Worm (Caenorhabditis elegans): ENCODE measurements around the gene F15H10.5.

The F15H10.5 gene

DNA sequence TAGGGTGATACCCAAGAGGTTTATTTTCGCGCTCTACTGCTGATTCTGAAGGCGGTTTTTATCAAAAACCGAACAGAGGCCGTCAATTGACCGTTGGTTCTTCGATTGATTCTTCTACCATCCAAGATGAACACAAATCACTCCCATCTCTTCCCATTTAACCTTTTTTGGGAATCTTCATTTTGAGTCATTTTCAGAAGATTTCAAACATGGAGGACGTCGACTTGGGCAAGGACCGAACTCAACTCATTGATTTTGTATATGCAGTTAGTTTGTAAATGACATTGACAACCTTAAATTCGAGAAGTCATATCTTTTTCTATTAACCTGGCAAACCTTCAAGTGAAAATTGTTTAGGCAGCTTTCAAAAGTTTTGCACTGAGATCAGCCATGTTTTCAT, 30.5 kb downstream of the F15H10.5 start, which contains the start of gene AC3.5:
Gene AC3.5, plus strand, starts transcription at position 210 of the 400 bp plus-strand sequence.
- TF ChIP-seq zag-1 (tag; optimal IDR thresholded peaks at IDR 0.05) (no peak), nhr-77 (tag; optimal IDR thresholded peaks at IDR 0.05) (no peak), nhr-67 (tag; optimal IDR thresholded peaks at IDR 0.05) (no peak), lin-39 (tag; optimal IDR thresholded peaks at IDR 0.05) (no peak), snpc-4 (tag; optimal IDR thresholded peaks at IDR 0.05) (no peak), unc-62 (GFP tag; optimal IDR thresholded peaks at IDR 0.05) (no peak), nhr-43 (tag; optimal IDR thresholded peaks at IDR 0.05; ENCODE audit: poor library complexity, severe bottlenecking) (no peak), aly-2 (tag; optimal IDR thresholded peaks at IDR 0.05) (no peak), fkh-10 (GFP tag; optimal IDR thresholded peaks at IDR 0.05) (no peak), nhr-237 (tag; optimal IDR thresholded peaks at IDR 0.05) (no peak), nhr-12 (tag; optimal IDR thresholded peaks at IDR 0.05) (no peak), tbx-2 (tag; optimal IDR thresholded peaks at IDR 0.05) (no peak), mml-1 (tag; optimal IDR thresholded peaks at IDR 0.05) (no peak), egl-5 (tag; optimal IDR thresholded peaks at IDR 0.05) (no peak), sea-2 (GFP tag; optimal IDR thresholded peaks at IDR 0.05) (no peak), ceh-16 (tag; optimal IDR thresholded peaks at IDR 0.05) (no peak)

ce11 chrV:10387412-10387811, 31.4 kb downstream of the F15H10.5 start:
- peak in 1 of 3 experiments; percentile 35 for TF ChIP-seq elt-3 (tag; optimal IDR thresholded peaks at IDR 0.05)
- TF ChIP-seq elt-1 (tag; optimal IDR thresholded peaks at IDR 0.05): no peak
- TF ChIP-seq nhr-23 (tag; optimal IDR thresholded peaks at IDR 0.05): peak; percentile 24
- peak; percentile 24 for TF ChIP-seq nhr-25 (tag; optimal IDR thresholded peaks at IDR 0.05)
- no peak for TF ChIP-seq eor-1 (tag; optimal IDR thresholded peaks at IDR 0.05)

DNA sequence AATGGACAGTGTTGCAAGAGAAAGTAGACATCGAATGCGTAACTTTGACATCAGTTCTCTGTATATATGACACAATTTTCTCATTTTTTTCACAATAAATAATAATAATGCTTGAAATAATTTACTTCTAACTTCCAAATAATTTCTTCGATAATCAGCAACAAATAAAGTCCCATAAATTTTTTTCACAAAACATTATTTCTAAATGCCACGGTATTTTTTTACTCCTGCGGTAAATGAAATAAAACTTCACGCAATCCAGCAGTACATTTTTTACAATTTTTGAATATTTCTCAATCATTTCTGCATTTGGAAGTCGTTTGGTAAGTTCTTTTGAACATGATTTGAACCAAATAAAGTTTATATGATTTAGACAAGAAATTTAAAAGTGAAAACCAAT, 34.9 kb downstream of the F15H10.5 start, which contains the start of gene spe-10:
Gene spe-10, plus strand, starts transcription at position 301 of the 400 bp plus-strand sequence.
- no peak for TF ChIP-seq nhr-237 (tag; optimal IDR thresholded peaks at IDR 0.05)

ce11 chrV:10382142-10382541, 36.7 kb downstream of the F15H10.5 start, which contains the start of gene pqn-2:
TSS of gene pqn-2 (plus strand) at chrV:10382442.
- no peak for TF ChIP-seq nhr-76 (tag; optimal IDR thresholded peaks at IDR 0.05)
- TF ChIP-seq mdl-1 (tag; optimal IDR thresholded peaks at IDR 0.05): no peak
- TF ChIP-seq egl-5 (tag; optimal IDR thresholded peaks at IDR 0.05): no peak
- no peak for TF ChIP-seq nhr-67 (tag; optimal IDR thresholded peaks at IDR 0.05)
- TF ChIP-seq daf-12 (tag; optimal IDR thresholded peaks at IDR 0.05): no peak
- TF ChIP-seq unc-39 (tag; optimal IDR thresholded peaks at IDR 0.05): no peak
- no peak for TF ChIP-seq nhr-23 (tag; optimal IDR thresholded peaks at IDR 0.05)
- TF ChIP-seq ceh-82 (tag; optimal IDR thresholded peaks at IDR 0.05): no peak
- no peak for TF ChIP-seq nhr-11 (tag; optimal IDR thresholded peaks at IDR 0.05)
- no peak for TF ChIP-seq nhr-25 (tag; optimal IDR thresholded peaks at IDR 0.05)
- no peak for TF ChIP-seq elt-2 (tag; optimal IDR thresholded peaks at IDR 0.05)
- no peak for TF ChIP-seq nhr-12 (tag; optimal IDR thresholded peaks at IDR 0.05)

DNA sequence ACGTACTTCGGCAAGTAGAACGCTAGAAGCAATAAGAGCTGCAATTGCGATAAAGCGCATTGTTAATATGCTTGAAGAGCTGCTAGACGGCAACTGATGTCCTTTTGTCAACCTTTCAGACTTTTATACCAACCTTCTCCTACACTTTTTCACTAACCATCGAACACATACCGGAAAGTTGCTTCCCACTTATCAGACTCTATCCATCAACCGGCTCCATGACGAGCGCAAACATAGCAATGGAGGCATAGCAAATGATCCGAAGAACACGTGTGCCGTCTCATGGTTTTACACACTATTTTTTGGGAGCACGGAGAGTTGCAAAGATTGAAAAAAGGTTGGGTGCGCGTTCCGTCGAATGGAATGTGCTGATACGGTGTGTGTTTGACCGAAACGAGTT, 37.1 kb downstream of the F15H10.5 start, which contains the start of gene abu-1:
Gene abu-1, minus strand, starts transcription at position 101 of the 400 bp plus-strand sequence.
- TF ChIP-seq ceh-28 (tag; optimal IDR thresholded peaks at IDR 0.05): no peak
- no peak for TF ChIP-seq elt-3 (tag; optimal IDR thresholded peaks at IDR 0.05)
- TF ChIP-seq zag-1 (tag; optimal IDR thresholded peaks at IDR 0.05): no peak
- TF ChIP-seq eor-1 (tag; optimal IDR thresholded peaks at IDR 0.05): no peak
- TF ChIP-seq nhr-77 (tag; optimal IDR thresholded peaks at IDR 0.05): no peak
- no peak for TF ChIP-seq aly-2 (tag; optimal IDR thresholded peaks at IDR 0.05)
- TF ChIP-seq ceh-82 (tag; optimal IDR thresholded peaks at IDR 0.05): no peak
- no peak for TF ChIP-seq nhr-28 (tag; optimal IDR thresholded peaks at IDR 0.05)
- TF ChIP-seq ama-1 (optimal IDR thresholded peaks at IDR 0.05): no peak
- no peak for TF ChIP-seq lin-39 (tag; optimal IDR thresholded peaks at IDR 0.05)
- TF ChIP-seq daf-12 (tag; optimal IDR thresholded peaks at IDR 0.05): no peak
- TF ChIP-seq nhr-43 (tag; optimal IDR thresholded peaks at IDR 0.05; ENCODE audit: poor library complexity, severe bottlenecking): no peak
- TF ChIP-seq nhr-12 (tag; optimal IDR thresholded peaks at IDR 0.05): no peak
- no peak for TF ChIP-seq tbx-2 (tag; optimal IDR thresholded peaks at IDR 0.05)
- no peak for TF ChIP-seq ceh-9 (tag; optimal IDR thresholded peaks at IDR 0.05)
- TF ChIP-seq pqm-1 (tag; optimal IDR thresholded peaks at IDR 0.05): no peak
- no peak for TF ChIP-seq hmg-11 (tag; optimal IDR thresholded peaks at IDR 0.05)
- no peak for TF ChIP-seq ZK546.5 (tag; optimal IDR thresholded peaks at IDR 0.05)
- no peak for TF ChIP-seq pha-4 (tag; optimal IDR thresholded peaks at IDR 0.05)

All from whole organism, L3 larva.